Worm (Caenorhabditis elegans) whole organism, L2 larva: ENCODE results near the gene idpc-3.

Experiments
- lsy-2 ChIP-seq, 2 experiments: fragments of 150-350 bp in 1 of 2; sonication (generic microtip) in 1 of 2; optimal IDR thresholded peaks; 2 replicates each; lab custom pipeline; 2014 to 2017; ENCODE audit warnings: missing biosample characterization in 2 of 2, missing genetic modification characterization in 2 of 2
- nhr-23 ChIP-seq: fragments of 150-350 bp; optimal IDR thresholded peaks from 2 replicates; lab custom pipeline; 2014; ENCODE audit warnings: missing biosample characterization, missing genetic modification reagents, missing genetic modification characterization
- nhr-237 ChIP-seq: fragments of 150-350 bp; optimal IDR thresholded peaks from 2 replicates; lab custom pipeline; 2014; ENCODE audit warnings: missing biosample characterization, missing genetic modification characterization
- nhr-25 ChIP-seq: fragments of 150-350 bp; sonication (generic microtip); optimal IDR thresholded peaks from 3 replicates; lab custom pipeline; 2014; ENCODE audit warnings: missing biosample characterization, missing genetic modification characterization
- sem-4 ChIP-seq: fragments of 150-350 bp; optimal IDR thresholded peaks from 2 replicates; lab custom pipeline; 2014; ENCODE audit warnings: missing biosample characterization, missing genetic modification reagents, missing genetic modification characterization
- unc-62 ChIP-seq: fragments of 150-350 bp; optimal IDR thresholded peaks from 2 replicates; lab custom pipeline; 2014; ENCODE audit warnings: missing biosample characterization, missing genetic modification reagents, missing genetic modification characterization
- zag-1 ChIP-seq: fragments of 150-350 bp; optimal IDR thresholded peaks from 2 replicates; lab custom pipeline; 2014; ENCODE audit warnings: missing biosample characterization, missing genetic modification characterization

DNA sequence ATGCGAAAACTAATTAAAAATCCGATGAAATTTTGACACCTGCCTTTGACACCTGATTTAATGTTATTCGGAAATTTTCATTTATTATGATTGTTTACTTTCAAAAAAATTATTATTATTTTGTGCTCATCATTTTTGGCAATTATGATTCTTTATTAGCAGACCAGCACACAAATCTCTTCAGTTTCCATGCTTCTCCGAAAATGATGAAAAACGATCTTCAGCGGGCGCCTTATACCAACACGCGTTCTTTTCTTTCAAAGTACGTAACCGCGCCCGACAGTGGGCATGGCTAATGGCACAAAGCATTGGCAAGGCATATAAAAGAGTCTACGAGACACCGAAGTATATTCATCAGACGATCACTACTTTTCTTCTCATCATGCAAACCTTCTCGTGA, 9.2 kb downstream of the idpc-3 start, which contains the start of gene idpc-6:
- TF ChIP-seq nhr-23 (tag; lab: Kevin White, UChicago) (no peak), nhr-237 (no peak), zag-1 (tag; lab: Kevin White, UChicago) (no peak), nhr-25 (no peak), lsy-2 (tag; optimal IDR thresholded peaks at IDR 0.05; lab: Kevin White, UChicago) (no peak), unc-62 (GFP tag; lab: Kevin White, UChicago) (no peak), sem-4 (no peak)
